Worm (Caenorhabditis elegans) whole organism, L2 larva: ENCODE data around the gene Y57A10A.5.

ENCODE experiments used
- R02D3.7 ChIP-seq: fragments of 150-350 bp; optimal IDR thresholded peaks from 2 replicates; lab custom pipeline; 2014; ENCODE audit warnings: missing biosample characterization, missing genetic modification characterization
- blmp-1 ChIP-seq: sonication (generic microtip); optimal IDR thresholded peaks from 2 replicates; lab custom pipeline; 2017; ENCODE audit warnings: missing genetic modification characterization, mild to moderate bottlenecking, missing compliant biosample characterization, antibody characterized with exemption, moderate library complexity; ENCODE audit not compliant: insufficient read depth
- ceh-16 ChIP-seq: fragments of 150-350 bp; optimal IDR thresholded peaks from 2 replicates; lab custom pipeline; 2014; ENCODE audit warnings: missing biosample characterization, missing genetic modification characterization
- dmd-4 ChIP-seq: sonication (generic microtip); optimal IDR thresholded peaks from 2 replicates; lab custom pipeline; 2017; ENCODE audit warnings: missing biosample characterization, missing genetic modification characterization
- elt-1 ChIP-seq: fragments of 150-350 bp; optimal IDR thresholded peaks from 2 replicates; lab custom pipeline; 2014; ENCODE audit warnings: missing biosample characterization, missing genetic modification characterization
- nhr-11 ChIP-seq: fragments of 150-350 bp; optimal IDR thresholded peaks from 2 replicates; lab custom pipeline; 2014; ENCODE audit warnings: missing biosample characterization, missing genetic modification characterization
- nhr-12 ChIP-seq: fragments of 150-350 bp; optimal IDR thresholded peaks from 2 replicates; lab custom pipeline; 2014; ENCODE audit warnings: missing biosample characterization, missing genetic modification characterization
- nhr-21 ChIP-seq: fragments of 150-350 bp; optimal IDR thresholded peaks from 2 replicates; lab custom pipeline; 2014; ENCODE audit warnings: missing biosample characterization, missing genetic modification characterization
- nhr-25 ChIP-seq: fragments of 150-350 bp; sonication (generic microtip); optimal IDR thresholded peaks from 3 replicates; lab custom pipeline; 2014; ENCODE audit warnings: missing biosample characterization, missing genetic modification characterization
- skn-1 ChIP-seq: sonication (generic microtip); optimal IDR thresholded peaks from 2 replicates; lab custom pipeline; 2017; ENCODE audit warnings: missing biosample characterization, missing genetic modification characterization
- unc-55 ChIP-seq: fragments of 150-350 bp; sonication (generic microtip); optimal IDR thresholded peaks from 3 replicates; lab custom pipeline; 2014; ENCODE audit warnings: missing biosample characterization, missing genetic modification reagents, missing genetic modification characterization
- ztf-11 ChIP-seq: sonication (generic microtip); optimal IDR thresholded peaks from 2 replicates; lab custom pipeline; 2017; ENCODE audit warnings: missing biosample characterization, missing genetic modification characterization
- ztf-4 ChIP-seq: fragments of 150-350 bp; optimal IDR thresholded peaks from 2 replicates; lab custom pipeline; 2014; ENCODE audit warnings: missing biosample characterization, missing genetic modification characterization

ce11 chrII:12130393-12130792, 23.9 kb upstream of the Y57A10A.5 start:
- TF ChIP-seq ztf-4 (tag; lab: Kevin White, UChicago) (no peak), nhr-12 (tag; lab: Kevin White, UChicago) (no peak), nhr-21 (no peak), elt-1 (tag; lab: Kevin White, UChicago) (no peak), blmp-1 (tag; lab: Kevin White, UChicago) (no peak), nhr-11 (tag; lab: Kevin White, UChicago) (no peak), unc-55 (no peak), R02D3.7 (no peak), skn-1 (tag; lab: Kevin White, UChicago) (no peak), dmd-4 (tag; lab: Kevin White, UChicago) (no peak), nhr-25 (tag; lab: Kevin White, UChicago) (no peak), ztf-11 (no peak), ceh-16 (tag; lab: Kevin White, UChicago) (no peak)
